Worm (Caenorhabditis elegans): Measurements from ENCODE around the gene vps-60.

Gene vps-60

ce11 chrV:8623754-8624153, 17.8 kb upstream of the vps-60 start, which contains the start of gene F41E6.17:
Gene F41E6.17, plus strand, starts transcription at chrV:8624101.
- TF ChIP-seq efl-3 (GFP tag; optimal IDR thresholded peaks at IDR 0.05) (no peak), lin-35 (GFP tag; optimal IDR thresholded peaks at IDR 0.05) (no peak), unc-86 (tag; optimal IDR thresholded peaks at IDR 0.05) (no peak), nhr-90 (tag; optimal IDR thresholded peaks at IDR 0.05; ENCODE audit: poor library complexity) (no peak), sptf-1 (tag; optimal IDR thresholded peaks at IDR 0.05) (no peak), mef-2 (tag; optimal IDR thresholded peaks at IDR 0.05) (no peak), unc-130 (tag; optimal IDR thresholded peaks at IDR 0.05) (no peak), ceh-82 (tag; optimal IDR thresholded peaks at IDR 0.05) (peak in 1 of 3 experiments; percentile 24), C34B4.2 (tag; optimal IDR thresholded peaks at IDR 0.05) (no peak), egl-27 (tag; optimal IDR thresholded peaks at IDR 0.05) (no peak), fkh-10 (GFP tag; optimal IDR thresholded peaks at IDR 0.05) (peak; percentile 19), snu-23 (GFP tag; optimal IDR thresholded peaks at IDR 0.05) (no peak), lin-14 (GFP tag; optimal IDR thresholded peaks at IDR 0.05) (peak; percentile 70), hpl-2 (GFP tag; optimal IDR thresholded peaks at IDR 0.05) (no peak), rnt-1 (tag; optimal IDR thresholded peaks at IDR 0.05) (no peak), alr-1 (tag; optimal IDR thresholded peaks at IDR 0.05; ENCODE audit: borderline replicate concordance) (no peak), pqm-1 (tag; optimal IDR thresholded peaks at IDR 0.05) (no peak), dsc-1 (tag; optimal IDR thresholded peaks at IDR 0.05) (peak; percentile 33), sox-4 (tag; optimal IDR thresholded peaks at IDR 0.05) (no peak), ztf-11 (tag; optimal IDR thresholded peaks at IDR 0.05) (no peak), efl-1 (optimal IDR thresholded peaks at IDR 0.05) (no peak), efl-1 (GFP tag; optimal IDR thresholded peaks at IDR 0.05 in 1 of 2) (no peak)

ce11 chrV:8622314-8622713, 16.4 kb upstream of the vps-60 start, which contains the start of gene F41E6.1:
Gene F41E6.1, plus strand, starts transcription at chrV:8622614.
- no peak for TF ChIP-seq xbp-1 (tag; optimal IDR thresholded peaks at IDR 0.05)
- TF ChIP-seq ama-1 (optimal IDR thresholded peaks at IDR 0.05) = no peak
- no peak for TF ChIP-seq ceh-63 (GFP tag; optimal IDR thresholded peaks at IDR 0.05)
- TF ChIP-seq lin-13 (GFP tag; optimal IDR thresholded peaks at IDR 0.05) = no peak
- no peak for TF ChIP-seq nhr-71 (tag; optimal IDR thresholded peaks at IDR 0.05)
- TF ChIP-seq rnt-1 (tag; optimal IDR thresholded peaks at IDR 0.05) = no peak
- no peak for TF ChIP-seq pqm-1 (tag; optimal IDR thresholded peaks at IDR 0.05)
- no peak for TF ChIP-seq aly-2 (tag; optimal IDR thresholded peaks at IDR 0.05)
- TF ChIP-seq jun-1 (tag; optimal IDR thresholded peaks at IDR 0.05) = no peak
- TF ChIP-seq mab-9 (GFP tag; IDR thresholded peaks at IDR 0.05) = no peak
- no peak for TF ChIP-seq efl-3 (GFP tag; optimal IDR thresholded peaks at IDR 0.05)
- TF ChIP-seq zag-1 (tag; optimal IDR thresholded peaks at IDR 0.05) = no peak
- no peak for TF ChIP-seq nhr-76 (tag; optimal IDR thresholded peaks at IDR 0.05)
- TF ChIP-seq blmp-1 (tag; optimal IDR thresholded peaks at IDR 0.05) = no peak
- TF ChIP-seq nhr-19 (GFP tag; conservative IDR thresholded peaks at IDR 0.05) = no peak
- TF ChIP-seq fkh-10 (GFP tag; optimal IDR thresholded peaks at IDR 0.05) = no peak
- TF ChIP-seq ztf-11 (tag; optimal IDR thresholded peaks at IDR 0.05) = no peak
- TF ChIP-seq nhr-85 (tag) = no peak

ce11 chrV:8621213-8621612, 15.3 kb upstream of the vps-60 start, which contains the start of gene idpc-2:
Gene idpc-2, minus strand, starts transcription at chrV:8621313.
- TF ChIP-seq nhr-20 (tag; optimal IDR thresholded peaks at IDR 0.05) = no peak
- TF ChIP-seq lin-14 (GFP tag; optimal IDR thresholded peaks at IDR 0.05) = no peak
- TF ChIP-seq irx-1 (tag; optimal IDR thresholded peaks at IDR 0.05) = no peak
- TF ChIP-seq lin-13 (GFP tag; optimal IDR thresholded peaks at IDR 0.05) = no peak
- no peak for TF ChIP-seq C34B4.2 (tag; optimal IDR thresholded peaks at IDR 0.05)
- no peak for TF ChIP-seq sup-37 (GFP tag; optimal IDR thresholded peaks at IDR 0.05)
- TF ChIP-seq hpl-2 (GFP tag; optimal IDR thresholded peaks at IDR 0.05) = no peak
- no peak for TF ChIP-seq unc-86 (tag; optimal IDR thresholded peaks at IDR 0.05)
- TF ChIP-seq aly-2 (tag; optimal IDR thresholded peaks at IDR 0.05) = no peak
- TF ChIP-seq sox-4 (tag; optimal IDR thresholded peaks at IDR 0.05) = no peak
- no peak for TF ChIP-seq efl-1 (optimal IDR thresholded peaks at IDR 0.05)
- TF ChIP-seq efl-1 (GFP tag; optimal IDR thresholded peaks at IDR 0.05 in 1 of 2) = no peak
- TF ChIP-seq ama-1 (optimal IDR thresholded peaks at IDR 0.05) = no peak
- no peak for TF ChIP-seq ceh-88 (GFP tag; IDR thresholded peaks at IDR 0.05)

Measured in whole organism, L1 larva.